Fruit fly (Drosophila melanogaster) whole organism, prepupa: ENCODE results near the gene CG34278.
A peak's percentile ranks its signal among the peaks of the same experiment; 100 is the strongest.

Source experiments
- Blimp-1 ChIP-seq: fragments of 200-800 bp; sonication (Bioruptor generic); optimal IDR thresholded peaks from 3 replicates; lab custom pipeline; 2017; ENCODE audit warnings: missing biosample characterization, missing genetic modification characterization, mild to moderate bottlenecking, moderate library complexity, missing genetic modification reagents
- CG10669 ChIP-seq: fragments of 200-800 bp; sonication (Bioruptor generic); optimal IDR thresholded peaks from 3 replicates; lab custom pipeline; 2018; ENCODE audit warnings: missing biosample characterization, mild to moderate bottlenecking, missing genetic modification characterization, moderate library complexity
- CG11294 ChIP-seq: fragments of 200-800 bp; sonication (Bioruptor generic); IDR thresholded peaks from 2 replicates; pipeline ENCODE4 v1.3.6; 2022; ENCODE audit warnings: missing biosample characterization, missing genetic modification characterization
- CG11762 ChIP-seq: fragments of 200-800 bp; sonication (Bioruptor generic); optimal IDR thresholded peaks from 3 replicates; lab custom pipeline; 2016; ENCODE audit warnings: missing biosample characterization, missing genetic modification characterization; ENCODE audit not compliant: insufficient read depth
- CG11902 ChIP-seq: fragments of 200-800 bp; sonication (Bioruptor generic); optimal IDR thresholded peaks from 3 replicates; lab custom pipeline; 2016; ENCODE audit warnings: missing biosample characterization, missing genetic modification characterization
- CG15336 ChIP-seq: fragments of 200-800 bp; sonication (Bioruptor generic); IDR thresholded peaks from 2 replicates; pipeline ENCODE4 v1.3.6; 2022; ENCODE audit warnings: missing biosample characterization, missing genetic modification characterization
- CG16779 ChIP-seq: fragments of 200-800 bp; sonication (Bioruptor generic); optimal IDR thresholded peaks from 3 replicates; lab custom pipeline; 2017; ENCODE audit warnings: missing biosample characterization, mild to moderate bottlenecking, missing genetic modification characterization
- CG3032 ChIP-seq: fragments of 200-800 bp; optimal IDR thresholded peaks from 2 replicates; lab custom pipeline; 2019; ENCODE audit warnings: missing biosample characterization, mild to moderate bottlenecking, missing genetic modification characterization, moderate library complexity
- CG31627 ChIP-seq: fragments of 200-800 bp; sonication (Bioruptor generic); optimal IDR thresholded peaks from 3 replicates; lab custom pipeline; 2016; ENCODE audit warnings: missing biosample characterization, missing genetic modification characterization
- CG34406 ChIP-seq: fragments of 200-800 bp; sonication (Bioruptor generic); optimal IDR thresholded peaks from 3 replicates; lab custom pipeline; 2016; ENCODE audit warnings: missing biosample characterization, missing genetic modification characterization
- CG3919 ChIP-seq: fragments of 200-800 bp; sonication (Bioruptor generic); optimal IDR thresholded peaks from 3 replicates; lab custom pipeline; 2016; ENCODE audit warnings: missing biosample characterization, missing genetic modification characterization
- CG4318 ChIP-seq: fragments of 200-800 bp; sonication (Bioruptor generic); optimal IDR thresholded peaks from 3 replicates; lab custom pipeline; 2017; ENCODE audit warnings: missing biosample characterization, mild to moderate bottlenecking, missing genetic modification characterization
- CG6163 ChIP-seq: fragments of 200-800 bp; sonication (Bioruptor generic); IDR thresholded peaks from 3 replicates; pipeline ENCODE4 v1.3.6; 2022; ENCODE audit warnings: missing biosample characterization, missing genetic modification characterization
- CG6276 ChIP-seq: fragments of 200-800 bp; sonication (Bioruptor generic); optimal IDR thresholded peaks from 2 replicates; lab custom pipeline; 2017; ENCODE audit warnings: missing biosample characterization, mild to moderate bottlenecking, missing genetic modification characterization
- CG6792 ChIP-seq: fragments of 200-800 bp; sonication (Bioruptor generic); optimal IDR thresholded peaks from 3 replicates; lab custom pipeline; 2016; ENCODE audit warnings: missing biosample characterization, missing genetic modification characterization
- CG6808 ChIP-seq: fragments of 200-800 bp; sonication (Bioruptor generic); optimal IDR thresholded peaks from 3 replicates; lab custom pipeline; 2017; ENCODE audit warnings: missing biosample characterization, missing genetic modification characterization, mild to moderate bottlenecking, moderate library complexity, missing genetic modification reagents
- CG7368 ChIP-seq: fragments of 200-800 bp; sonication (Bioruptor generic); optimal IDR thresholded peaks from 3 replicates; lab custom pipeline; 2016; ENCODE audit warnings: missing biosample characterization, missing genetic modification characterization
- CG8119 ChIP-seq: fragments of 200-800 bp; sonication (Bioruptor generic); IDR thresholded peaks from 3 replicates; pipeline ENCODE4 v1.3.6; 2022; ENCODE audit warnings: missing biosample characterization, missing genetic modification characterization
- CG9139 ChIP-seq: fragments of 200-800 bp; sonication (Bioruptor generic); optimal IDR thresholded peaks from 3 replicates; lab custom pipeline; 2017; ENCODE audit warnings: missing biosample characterization, mild to moderate bottlenecking, missing genetic modification characterization
- Eip75B ChIP-seq: fragments of 200-800 bp; sonication (Bioruptor generic); optimal IDR thresholded peaks from 3 replicates; lab custom pipeline; 2016; ENCODE audit warnings: missing biosample characterization, missing genetic modification characterization
- Eip78C ChIP-seq: fragments of 200-800 bp; sonication (Bioruptor generic); peaks from one replicate; lab custom pipeline; 2016; ENCODE audit warnings: missing biosample characterization, missing genetic modification characterization
- Eip93F ChIP-seq: fragments of 200-800 bp; sonication (Bioruptor generic); optimal IDR thresholded peaks from 2 replicates; lab custom pipeline; 2016; ENCODE audit warnings: missing biosample characterization, mild to moderate bottlenecking, missing genetic modification characterization
- Ets21C ChIP-seq: fragments of 200-800 bp; sonication (Bioruptor generic); optimal IDR thresholded peaks from 3 replicates; lab custom pipeline; 2016; ENCODE audit warnings: missing biosample characterization, missing genetic modification characterization
- Ets96B ChIP-seq: fragments of 200-800 bp; optimal IDR thresholded peaks from 2 replicates; lab custom pipeline; 2019; ENCODE audit warnings: missing biosample characterization, mild to moderate bottlenecking, missing genetic modification characterization, moderate library complexity
- Gug ChIP-seq: fragments of 200-800 bp; sonication (Bioruptor generic); IDR thresholded peaks from 2 replicates; pipeline ENCODE4 v1.3.6; 2022; ENCODE audit warnings: missing biosample characterization, missing genetic modification characterization
- Hr38 ChIP-seq: sonication (Bioruptor generic); optimal IDR thresholded peaks from 2 replicates; lab custom pipeline; 2016; ENCODE audit warnings: missing biosample characterization, missing genetic modification characterization
- Hr39 ChIP-seq: fragments of 200-800 bp; sonication (Bioruptor generic); optimal IDR thresholded peaks from 2 replicates; lab custom pipeline; 2016; ENCODE audit warnings: missing biosample characterization, missing genetic modification characterization
- Hr4 ChIP-seq: fragments of 200-800 bp; sonication (Bioruptor generic); optimal IDR thresholded peaks from 3 replicates; lab custom pipeline; 2016; ENCODE audit warnings: missing biosample characterization, missing genetic modification characterization
- Lpt ChIP-seq: fragments of 200-800 bp; sonication (Bioruptor generic); optimal IDR thresholded peaks from 3 replicates; lab custom pipeline; 2016; ENCODE audit warnings: missing biosample characterization, missing genetic modification characterization
- Met ChIP-seq: fragments of 200-800 bp; sonication (Bioruptor generic); optimal IDR thresholded peaks from 3 replicates; lab custom pipeline; 2016; ENCODE audit warnings: missing biosample characterization, missing genetic modification characterization
- OdsH ChIP-seq: fragments of 200-800 bp; sonication (Bioruptor generic); optimal IDR thresholded peaks from 3 replicates; lab custom pipeline; 2016; ENCODE audit warnings: missing biosample characterization, missing genetic modification characterization
- Sox102F ChIP-seq: fragments of 200-800 bp; sonication (Bioruptor generic); optimal IDR thresholded peaks from 2 replicates; lab custom pipeline; 2016; ENCODE audit warnings: missing biosample characterization, mild to moderate bottlenecking, missing genetic modification characterization
- Sox14 ChIP-seq: fragments of 200-800 bp; sonication (Bioruptor generic); optimal IDR thresholded peaks from 3 replicates; lab custom pipeline; 2016; ENCODE audit warnings: missing biosample characterization, missing genetic modification characterization
- Sox15 ChIP-seq: fragments of 200-800 bp; sonication (Bioruptor generic); optimal IDR thresholded peaks from 3 replicates; lab custom pipeline; 2016; ENCODE audit warnings: missing biosample characterization, missing genetic modification characterization
- acj6 ChIP-seq: fragments of 200-800 bp; sonication (Bioruptor generic); optimal IDR thresholded peaks from 3 replicates; lab custom pipeline; 2016; ENCODE audit warnings: missing biosample characterization, missing genetic modification characterization
- dac ChIP-seq: fragments of 200-800 bp; sonication (Bioruptor generic); optimal IDR thresholded peaks from 2 replicates; lab custom pipeline; 2017; ENCODE audit warnings: missing biosample characterization, mild to moderate bottlenecking, missing genetic modification characterization
- dsx ChIP-seq: fragments of 200-800 bp; optimal IDR thresholded peaks from 3 replicates; lab custom pipeline; 2019; ENCODE audit warnings: missing biosample characterization, mild to moderate bottlenecking, missing genetic modification characterization, moderate library complexity; ENCODE audit not compliant: poor library complexity, severe bottlenecking
- eg ChIP-seq: fragments of 200-800 bp; sonication (Bioruptor generic); IDR thresholded peaks from 3 replicates; pipeline ENCODE4 v1.3.6; 2022; ENCODE audit warnings: missing biosample characterization, missing genetic modification characterization
- fd59A ChIP-seq: fragments of 200-800 bp; sonication (Bioruptor generic); optimal IDR thresholded peaks from 2 replicates; lab custom pipeline; 2017; ENCODE audit warnings: missing biosample characterization, mild to moderate bottlenecking, missing genetic modification characterization, missing genetic modification reagents
- fd85E ChIP-seq: fragments of 200-800 bp; sonication (Bioruptor generic); optimal IDR thresholded peaks from 3 replicates; lab custom pipeline; 2016; ENCODE audit warnings: missing biosample characterization, missing genetic modification characterization
- lz ChIP-seq: fragments of 200-800 bp; sonication (Bioruptor generic); optimal IDR thresholded peaks from 3 replicates; lab custom pipeline; 2016; ENCODE audit warnings: missing biosample characterization, missing genetic modification characterization
- net ChIP-seq: fragments of 200-800 bp; sonication (Bioruptor generic); optimal IDR thresholded peaks from 3 replicates; lab custom pipeline; 2016; ENCODE audit warnings: missing biosample characterization, missing genetic modification characterization
- salr ChIP-seq, 2 experiments: fragments of 200-800 bp; sonication (Bioruptor generic); optimal IDR thresholded peaks; 3 replicates each; lab custom pipeline; 2016 to 2018; ENCODE audit warnings: missing biosample characterization in 2 of 2, missing genetic modification characterization in 2 of 2, mild to moderate bottlenecking in 1 of 2
- ss ChIP-seq, 2 experiments: fragments of 200-800 bp; sonication (Bioruptor generic); optimal IDR thresholded peaks; 2 replicates in 1 of 2; 3 replicates in 1 of 2; lab custom pipeline; 2017 to 2018; ENCODE audit warnings: mild to moderate bottlenecking in 2 of 2, missing biosample characterization in 2 of 2, missing genetic modification characterization in 2 of 2, moderate library complexity in 1 of 2
- svp ChIP-seq: fragments of 200-800 bp; sonication (Bioruptor generic); peaks from one replicate; lab custom pipeline; 2016; ENCODE audit warnings: missing biosample characterization, missing genetic modification characterization
- vri ChIP-seq: fragments of 200-800 bp; sonication (Bioruptor generic); optimal IDR thresholded peaks from 3 replicates; lab custom pipeline; 2016; ENCODE audit warnings: missing biosample characterization, mild to moderate bottlenecking, missing genetic modification characterization

The CG34278 gene

DNA sequence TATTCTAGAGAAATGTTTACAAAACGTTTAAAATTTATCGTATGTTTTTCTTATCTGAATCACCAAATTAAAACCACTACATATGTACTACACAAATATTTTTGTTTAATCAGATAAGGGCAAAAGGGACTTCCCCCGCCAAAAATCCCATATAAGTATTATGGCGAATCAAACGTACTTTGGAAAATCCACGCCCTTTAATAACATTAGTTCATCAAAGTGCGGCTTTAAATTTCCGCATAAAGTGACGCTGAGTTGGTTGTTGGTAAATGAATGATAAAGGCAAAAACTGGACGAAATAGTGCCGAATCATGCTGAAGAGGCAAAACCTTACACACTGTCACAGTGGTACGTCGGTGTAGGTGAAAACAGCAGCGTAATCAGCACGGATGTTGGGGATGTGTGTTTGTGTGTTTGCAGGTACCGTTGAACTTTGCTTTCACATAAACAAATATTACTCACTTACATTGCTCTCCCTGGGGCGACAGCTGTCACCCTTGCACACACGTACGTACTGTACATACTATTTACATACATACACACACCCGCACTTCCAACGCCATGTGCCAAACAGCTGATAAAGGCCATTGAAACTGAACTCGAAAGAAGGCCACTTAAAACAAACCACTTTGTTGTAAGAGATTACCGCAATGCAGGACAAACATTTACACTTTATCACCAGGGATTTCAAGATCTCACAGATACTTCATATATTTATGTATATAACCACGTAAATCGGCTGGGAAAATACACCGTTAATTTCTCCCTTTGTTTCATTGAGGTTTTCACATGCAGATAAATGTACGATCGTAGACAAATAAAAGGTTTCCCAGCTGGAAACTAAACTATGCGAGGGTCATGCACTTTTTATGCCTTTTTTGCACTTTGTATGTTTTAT lies 41.1 kb upstream of the CG34278 start (continued):
- TF ChIP-seq salr (GFP tag; optimal IDR thresholded peaks at IDR 0.05; lab: Kevin White, UChicago) = no peak
- TF ChIP-seq CG3032 (tag; lab: Kevin White, UChicago) = no peak
- no peak for TF ChIP-seq Blimp-1 (GFP tag; lab: Kevin White, UChicago)
- no peak for TF ChIP-seq Met (GFP tag; lab: Kevin White, UChicago)
- no peak for TF ChIP-seq CG34406 (GFP tag; lab: Kevin White, UChicago)
- no peak for TF ChIP-seq Eip93F (GFP tag; lab: Kevin White, UChicago)
- peak; percentile 68 for TF ChIP-seq vri (GFP tag; lab: Kevin White, UChicago)
- no peak for TF ChIP-seq Hr4 (GFP tag; lab: Kevin White, UChicago)
- no peak for TF ChIP-seq acj6 (GFP tag; lab: Kevin White, UChicago)
- TF ChIP-seq, all 60 proteins: peak for 14

DNA sequence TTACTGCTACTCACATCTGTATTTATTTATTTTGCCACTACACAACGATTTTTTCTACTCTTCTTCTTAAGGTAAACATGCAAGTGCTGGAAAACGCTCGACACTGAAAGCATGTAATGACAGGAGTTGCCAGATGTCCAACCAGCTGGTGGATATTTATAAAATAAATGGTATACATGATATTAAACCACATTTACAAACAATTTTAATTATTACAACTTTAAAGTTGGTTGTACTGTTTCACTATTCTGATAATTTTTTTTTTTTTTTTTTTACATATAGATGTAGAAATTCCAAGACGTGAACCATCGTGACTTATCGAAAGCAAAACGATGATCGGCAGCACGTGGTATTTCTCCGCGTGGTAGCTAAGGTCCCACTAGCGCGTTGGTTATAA lies 40.4 kb upstream of the CG34278 start, which contains the start of the genes Keap1 and kuk:
TSS of gene Keap1 (minus strand) at position 87 of the 397 bp plus-strand sequence.
TSS of gene kuk (plus strand) at position 386 of the 397 bp plus-strand sequence.
- no peak for TF ChIP-seq net
- no peak for TF ChIP-seq CG16779
- no peak for TF ChIP-seq CG11902 (GFP tag; lab: Kevin White, UChicago)
- TF ChIP-seq lz (GFP tag; lab: Kevin White, UChicago) = peak; percentile 70
- peak; percentile 35 for TF ChIP-seq CG3032 (tag; lab: Kevin White, UChicago)
- TF ChIP-seq Eip75B (GFP tag; lab: Kevin White, UChicago) = peak; percentile 24
- TF ChIP-seq CG8119 (GFP tag; lab: Robert Waterston, UW) = no peak
- no peak for TF ChIP-seq salr (GFP tag; optimal IDR thresholded peaks at IDR 0.05; lab: Kevin White, UChicago)
- TF ChIP-seq OdsH (GFP tag; lab: Kevin White, UChicago) = peak; percentile 65
- TF ChIP-seq Hr38 (GFP tag; lab: Kevin White, UChicago) = no peak
- TF ChIP-seq Hr39 (GFP tag; lab: Kevin White, UChicago) = peak; percentile 61
- peak; percentile 38 for TF ChIP-seq Hr4 (GFP tag; lab: Kevin White, UChicago)
- TF ChIP-seq Sox102F (GFP tag; lab: Kevin White, UChicago) = peak; percentile 36
- no peak for TF ChIP-seq CG4318 (GFP tag; lab: Kevin White, UChicago)
- peak; percentile 31 for TF ChIP-seq CG6808 (GFP tag; lab: Kevin White, UChicago)
- TF ChIP-seq Sox15 (GFP tag; lab: Kevin White, UChicago) = peak; percentile 17
- no peak for TF ChIP-seq CG15336 (GFP tag; lab: Robert Waterston, UW)
- peak; percentile 48; the same call in 1 of the 2 replicates for TF ChIP-seq Gug (GFP tag; lab: Robert Waterston, UW)
- TF ChIP-seq Sox14 (GFP tag; lab: Kevin White, UChicago) = peak; percentile 84
- peak; percentile 68 for TF ChIP-seq vri (GFP tag; lab: Kevin White, UChicago)
- no peak for TF ChIP-seq fd59A (GFP tag; lab: Kevin White, UChicago)
- peak; percentile 38; the same call in 1 of the 3 replicates for TF ChIP-seq CG6163 (GFP tag; lab: Robert Waterston, UW)
- no peak for TF ChIP-seq Ets96B (tag; lab: Kevin White, UChicago)
- TF ChIP-seq CG6276 = no peak
- TF ChIP-seq CG3919 (GFP tag; lab: Kevin White, UChicago) = peak; percentile 41
- TF ChIP-seq svp (GFP tag; lab: Kevin White, UChicago) = no peak
- peak; percentile 65 for TF ChIP-seq CG31627
- no peak for TF ChIP-seq dac (GFP tag; lab: Kevin White, UChicago)
- TF ChIP-seq Ets21C (GFP tag; lab: Kevin White, UChicago) = peak; percentile 44
- TF ChIP-seq CG10669 = no peak
- no peak for TF ChIP-seq dsx (GFP tag; lab: Kevin White, UChicago)
- TF ChIP-seq eg = peak; percentile 72; the same call in 1 of the 3 replicates
- no peak for TF ChIP-seq fd85E (GFP tag; lab: Kevin White, UChicago)
- no peak for TF ChIP-seq CG11294
- peak; percentile 71 for TF ChIP-seq Met (GFP tag; lab: Kevin White, UChicago)
- TF ChIP-seq CG11762 (GFP tag; lab: Kevin White, UChicago) = peak; percentile 17
- TF ChIP-seq ss (GFP tag; optimal IDR thresholded peaks at IDR 0.05; lab: Kevin White, UChicago) = no peak
- TF ChIP-seq Lpt (GFP tag; lab: Kevin White, UChicago) = peak; percentile 23
- TF ChIP-seq Eip78C (GFP tag; lab: Kevin White, UChicago) = peak; percentile 27
- no peak for TF ChIP-seq CG7368
- peak; percentile 43 for TF ChIP-seq Eip93F (GFP tag; lab: Kevin White, UChicago)
- TF ChIP-seq CG6792 (GFP tag; lab: Kevin White, UChicago) = peak; percentile 8
- TF ChIP-seq Blimp-1 (GFP tag; lab: Kevin White, UChicago) = no peak
- no peak for TF ChIP-seq CG9139
